Fruit fly (Drosophila melanogaster) whole organism, prepupa: ENCODE data around the gene CG12995.

Experiments used
- CG10631 ChIP-seq: fragments of 200-800 bp; sonication (Bioruptor generic); optimal IDR thresholded peaks from 2 replicates; lab custom pipeline; 2016; ENCODE audit warnings: missing biosample characterization, missing genetic modification characterization
- CG10669 ChIP-seq: fragments of 200-800 bp; sonication (Bioruptor generic); optimal IDR thresholded peaks from 3 replicates; lab custom pipeline; 2018; ENCODE audit warnings: missing biosample characterization, mild to moderate bottlenecking, missing genetic modification characterization, moderate library complexity
- CG11294 ChIP-seq: fragments of 200-800 bp; sonication (Bioruptor generic); IDR thresholded peaks from 2 replicates; pipeline ENCODE4 v1.3.6; 2022; ENCODE audit warnings: missing biosample characterization, missing genetic modification characterization
- CG11762 ChIP-seq: fragments of 200-800 bp; sonication (Bioruptor generic); optimal IDR thresholded peaks from 3 replicates; lab custom pipeline; 2016; ENCODE audit warnings: missing biosample characterization, missing genetic modification characterization; ENCODE audit not compliant: insufficient read depth
- CG15336 ChIP-seq: fragments of 200-800 bp; sonication (Bioruptor generic); IDR thresholded peaks from 2 replicates; pipeline ENCODE4 v1.3.6; 2022; ENCODE audit warnings: missing biosample characterization, missing genetic modification characterization
- CG1621 ChIP-seq: fragments of 200-800 bp; sonication (Bioruptor generic); optimal IDR thresholded peaks from 3 replicates; lab custom pipeline; 2018; ENCODE audit warnings: missing biosample characterization, mild to moderate bottlenecking, missing genetic modification characterization
- CG16779 ChIP-seq: fragments of 200-800 bp; sonication (Bioruptor generic); optimal IDR thresholded peaks from 3 replicates; lab custom pipeline; 2017; ENCODE audit warnings: missing biosample characterization, mild to moderate bottlenecking, missing genetic modification characterization
- CG3032 ChIP-seq: fragments of 200-800 bp; optimal IDR thresholded peaks from 2 replicates; lab custom pipeline; 2019; ENCODE audit warnings: missing biosample characterization, mild to moderate bottlenecking, missing genetic modification characterization, moderate library complexity
- CG32006 ChIP-seq: fragments of 200-800 bp; sonication (Bioruptor generic); optimal IDR thresholded peaks from 3 replicates; lab custom pipeline; 2017; ENCODE audit warnings: missing biosample characterization, mild to moderate bottlenecking, missing genetic modification characterization
- CG6163 ChIP-seq: fragments of 200-800 bp; sonication (Bioruptor generic); IDR thresholded peaks from 3 replicates; pipeline ENCODE4 v1.3.6; 2022; ENCODE audit warnings: missing biosample characterization, missing genetic modification characterization
- CG6276 ChIP-seq: fragments of 200-800 bp; sonication (Bioruptor generic); optimal IDR thresholded peaks from 2 replicates; lab custom pipeline; 2017; ENCODE audit warnings: missing biosample characterization, mild to moderate bottlenecking, missing genetic modification characterization
- CG6792 ChIP-seq: fragments of 200-800 bp; sonication (Bioruptor generic); optimal IDR thresholded peaks from 3 replicates; lab custom pipeline; 2016; ENCODE audit warnings: missing biosample characterization, missing genetic modification characterization
- CG8119 ChIP-seq: fragments of 200-800 bp; sonication (Bioruptor generic); IDR thresholded peaks from 3 replicates; pipeline ENCODE4 v1.3.6; 2022; ENCODE audit warnings: missing biosample characterization, missing genetic modification characterization
- CG8632 ChIP-seq: fragments of 200-800 bp; sonication (Bioruptor generic); optimal IDR thresholded peaks from 3 replicates; lab custom pipeline; 2016; ENCODE audit warnings: missing biosample characterization, missing genetic modification characterization
- CG9139 ChIP-seq: fragments of 200-800 bp; sonication (Bioruptor generic); optimal IDR thresholded peaks from 3 replicates; lab custom pipeline; 2017; ENCODE audit warnings: missing biosample characterization, mild to moderate bottlenecking, missing genetic modification characterization
- Eip75B ChIP-seq: fragments of 200-800 bp; sonication (Bioruptor generic); optimal IDR thresholded peaks from 3 replicates; lab custom pipeline; 2016; ENCODE audit warnings: missing biosample characterization, missing genetic modification characterization
- Eip78C ChIP-seq: fragments of 200-800 bp; sonication (Bioruptor generic); peaks from one replicate; lab custom pipeline; 2016; ENCODE audit warnings: missing biosample characterization, missing genetic modification characterization
- Eip93F ChIP-seq: fragments of 200-800 bp; sonication (Bioruptor generic); optimal IDR thresholded peaks from 2 replicates; lab custom pipeline; 2016; ENCODE audit warnings: missing biosample characterization, mild to moderate bottlenecking, missing genetic modification characterization
- Ets21C ChIP-seq: fragments of 200-800 bp; sonication (Bioruptor generic); optimal IDR thresholded peaks from 3 replicates; lab custom pipeline; 2016; ENCODE audit warnings: missing biosample characterization, missing genetic modification characterization
- Hr38 ChIP-seq: sonication (Bioruptor generic); optimal IDR thresholded peaks from 2 replicates; lab custom pipeline; 2016; ENCODE audit warnings: missing biosample characterization, missing genetic modification characterization
- Hr4 ChIP-seq: fragments of 200-800 bp; sonication (Bioruptor generic); optimal IDR thresholded peaks from 3 replicates; lab custom pipeline; 2016; ENCODE audit warnings: missing biosample characterization, missing genetic modification characterization
- Lpt ChIP-seq: fragments of 200-800 bp; sonication (Bioruptor generic); optimal IDR thresholded peaks from 3 replicates; lab custom pipeline; 2016; ENCODE audit warnings: missing biosample characterization, missing genetic modification characterization
- Met ChIP-seq: fragments of 200-800 bp; sonication (Bioruptor generic); optimal IDR thresholded peaks from 3 replicates; lab custom pipeline; 2016; ENCODE audit warnings: missing biosample characterization, missing genetic modification characterization
- OdsH ChIP-seq: fragments of 200-800 bp; sonication (Bioruptor generic); optimal IDR thresholded peaks from 3 replicates; lab custom pipeline; 2016; ENCODE audit warnings: missing biosample characterization, missing genetic modification characterization
- Smox ChIP-seq: fragments of 200-800 bp; sonication (Bioruptor generic); optimal IDR thresholded peaks from 3 replicates; lab custom pipeline; 2016; ENCODE audit warnings: missing biosample characterization, missing genetic modification characterization
- Sox102F ChIP-seq: fragments of 200-800 bp; sonication (Bioruptor generic); optimal IDR thresholded peaks from 2 replicates; lab custom pipeline; 2016; ENCODE audit warnings: missing biosample characterization, mild to moderate bottlenecking, missing genetic modification characterization
- Sox14 ChIP-seq: fragments of 200-800 bp; sonication (Bioruptor generic); optimal IDR thresholded peaks from 3 replicates; lab custom pipeline; 2016; ENCODE audit warnings: missing biosample characterization, missing genetic modification characterization
- achi ChIP-seq: fragments of 200-800 bp; sonication (Bioruptor generic); optimal IDR thresholded peaks from 3 replicates; lab custom pipeline; 2016; ENCODE audit warnings: missing biosample characterization, missing genetic modification characterization
- acj6 ChIP-seq: fragments of 200-800 bp; sonication (Bioruptor generic); optimal IDR thresholded peaks from 3 replicates; lab custom pipeline; 2016; ENCODE audit warnings: missing biosample characterization, missing genetic modification characterization
- cyc ChIP-seq: fragments of 200-800 bp; sonication (Bioruptor generic); optimal IDR thresholded peaks from 3 replicates; lab custom pipeline; 2016; ENCODE audit warnings: missing biosample characterization, missing genetic modification characterization
- dac ChIP-seq: fragments of 200-800 bp; sonication (Bioruptor generic); optimal IDR thresholded peaks from 2 replicates; lab custom pipeline; 2017; ENCODE audit warnings: missing biosample characterization, mild to moderate bottlenecking, missing genetic modification characterization
- fd59A ChIP-seq: fragments of 200-800 bp; sonication (Bioruptor generic); optimal IDR thresholded peaks from 2 replicates; lab custom pipeline; 2017; ENCODE audit warnings: missing biosample characterization, mild to moderate bottlenecking, missing genetic modification characterization, missing genetic modification reagents
- fd85E ChIP-seq: fragments of 200-800 bp; sonication (Bioruptor generic); optimal IDR thresholded peaks from 3 replicates; lab custom pipeline; 2016; ENCODE audit warnings: missing biosample characterization, missing genetic modification characterization
- lz ChIP-seq: fragments of 200-800 bp; sonication (Bioruptor generic); optimal IDR thresholded peaks from 3 replicates; lab custom pipeline; 2016; ENCODE audit warnings: missing biosample characterization, missing genetic modification characterization
- net ChIP-seq: fragments of 200-800 bp; sonication (Bioruptor generic); optimal IDR thresholded peaks from 3 replicates; lab custom pipeline; 2016; ENCODE audit warnings: missing biosample characterization, missing genetic modification characterization
- pdm3 ChIP-seq: fragments of 200-800 bp; sonication (Bioruptor generic); optimal IDR thresholded peaks from 3 replicates; lab custom pipeline; 2016; ENCODE audit warnings: missing biosample characterization, missing genetic modification characterization
- salr ChIP-seq, 2 experiments: fragments of 200-800 bp; sonication (Bioruptor generic); optimal IDR thresholded peaks; 3 replicates each; lab custom pipeline; 2016 to 2018; ENCODE audit warnings: missing biosample characterization in 2 of 2, missing genetic modification characterization in 2 of 2, mild to moderate bottlenecking in 1 of 2
- spab ChIP-seq: fragments of 200-800 bp; sonication (Bioruptor generic); optimal IDR thresholded peaks from 2 replicates; lab custom pipeline; 2017; ENCODE audit warnings: missing biosample characterization, mild to moderate bottlenecking, missing genetic modification characterization, missing genetic modification reagents
- ss ChIP-seq, 2 experiments: fragments of 200-800 bp; sonication (Bioruptor generic); optimal IDR thresholded peaks; 2 replicates in 1 of 2; 3 replicates in 1 of 2; lab custom pipeline; 2017 to 2018; ENCODE audit warnings: mild to moderate bottlenecking in 2 of 2, missing biosample characterization in 2 of 2, missing genetic modification characterization in 2 of 2, moderate library complexity in 1 of 2
- svp ChIP-seq: fragments of 200-800 bp; sonication (Bioruptor generic); peaks from one replicate; lab custom pipeline; 2016; ENCODE audit warnings: missing biosample characterization, missing genetic modification characterization
- topi ChIP-seq: fragments of 200-800 bp; sonication (Bioruptor generic); optimal IDR thresholded peaks from 3 replicates; lab custom pipeline; 2016; ENCODE audit warnings: missing biosample characterization, missing genetic modification characterization
- vri ChIP-seq: fragments of 200-800 bp; sonication (Bioruptor generic); optimal IDR thresholded peaks from 3 replicates; lab custom pipeline; 2016; ENCODE audit warnings: missing biosample characterization, mild to moderate bottlenecking, missing genetic modification characterization

The CG12995 gene

dm6 chrX:17225972-17226680, 16.3 kb upstream of the CG12995 start:
- TF ChIP-seq spab (no peak), Smox (no peak), lz (GFP tag; lab: Kevin White, UChicago) (no peak), Eip78C (GFP tag; lab: Kevin White, UChicago) (no peak), Eip93F (GFP tag; lab: Kevin White, UChicago) (no peak), CG8119 (GFP tag; lab: Robert Waterston, UW) (no peak)

- no peak for TF ChIP-seq ss (GFP tag; optimal IDR thresholded peaks at IDR 0.05; lab: Kevin White, UChicago)
- no peak for TF ChIP-seq acj6 (GFP tag; lab: Kevin White, UChicago)
- TF ChIP-seq CG11294 (GFP tag; lab: Robert Waterston, UW) = no peak
- no peak for TF ChIP-seq Eip75B (GFP tag; lab: Kevin White, UChicago)
- no peak for TF ChIP-seq salr (GFP tag; optimal IDR thresholded peaks at IDR 0.05; lab: Kevin White, UChicago)
- TF ChIP-seq cyc (GFP tag; lab: Kevin White, UChicago) = no peak
- TF ChIP-seq CG10669 (GFP tag; lab: Kevin White, UChicago) = no peak
- TF ChIP-seq fd85E (GFP tag; lab: Kevin White, UChicago) = no peak
These were observed 13.9 kb upstream of the CG12995 start, which contains the start of gene CG34327 for dm6 chrX:17223715-17224114. Gene CG34327, minus strand, starts transcription at chrX:17223815.

- TF ChIP-seq OdsH = no peak
- TF ChIP-seq Lpt (GFP tag; lab: Kevin White, UChicago) = no peak
- TF ChIP-seq cyc (GFP tag; lab: Kevin White, UChicago) = no peak
- no peak for TF ChIP-seq CG6276 (GFP tag; lab: Kevin White, UChicago)
- TF ChIP-seq Eip93F (GFP tag; lab: Kevin White, UChicago) = no peak
- no peak for TF ChIP-seq CG1621 (tag; lab: Kevin White, UChicago)
- TF ChIP-seq vri = no peak
These were observed 11.3 kb upstream of the CG12995 start, which contains the start of gene CG5172 for dm6 chrX:17221142-17221541. Gene CG5172, plus strand, starts transcription at chrX:17221442.

dm6 chrX:17218232-17218951, 8.6 kb upstream of the CG12995 start, which contains the start of gene CG12998:
Gene CG12998, plus strand, starts transcription at chrX:17218667.
- TF ChIP-seq topi (GFP tag; lab: Kevin White, UChicago) (no peak), pdm3 (GFP tag; lab: Kevin White, UChicago) (peak; percentile 49), CG10631 (GFP tag; lab: Kevin White, UChicago) (peak; percentile 13), CG11294 (GFP tag; lab: Robert Waterston, UW) (no peak), fd59A (GFP tag; lab: Kevin White, UChicago) (peak; percentile 17), net (GFP tag; lab: Kevin White, UChicago) (peak; percentile 45), achi (GFP tag; lab: Kevin White, UChicago) (peak; percentile 24), spab (no peak), OdsH (peak; percentile 38), CG8632 (peak; percentile 29), CG11762 (peak; percentile 8), fd85E (GFP tag; lab: Kevin White, UChicago) (no peak), CG15336 (peak; percentile 54), Met (GFP tag; lab: Kevin White, UChicago) (no peak), CG6792 (GFP tag; lab: Kevin White, UChicago) (peak; percentile 11), CG6163 (peak; percentile 64), Sox102F (GFP tag; lab: Kevin White, UChicago) (no peak), Sox14 (GFP tag; lab: Kevin White, UChicago) (no peak), salr (GFP tag; optimal IDR thresholded peaks at IDR 0.05; lab: Kevin White, UChicago) (no peak), Ets21C (GFP tag; lab: Kevin White, UChicago) (no peak), CG3032 (tag; lab: Kevin White, UChicago) (no peak), CG32006 (peak; percentile 53), Eip75B (GFP tag; lab: Kevin White, UChicago) (no peak), CG16779 (tag; lab: Kevin White, UChicago) (no peak), ss (GFP tag; optimal IDR thresholded peaks at IDR 0.05; lab: Kevin White, UChicago) (peak in 1 of 2 experiments; percentile 64), Hr38 (no peak), CG6276 (GFP tag; lab: Kevin White, UChicago) (peak; percentile 3), svp (GFP tag; lab: Kevin White, UChicago) (no peak), Smox (no peak), Lpt (GFP tag; lab: Kevin White, UChicago) (no peak), Hr4 (peak; percentile 38), dac (GFP tag; lab: Kevin White, UChicago) (no peak), acj6 (GFP tag; lab: Kevin White, UChicago) (peak; percentile 33), CG9139 (GFP tag; lab: Kevin White, UChicago) (no peak)
